Worm (Caenorhabditis elegans) whole organism, mixed stage, embryonic: ENCODE measurements around the gene hrg-10.

Experiments
- drap-1 ChIP-seq: fragments of 200-800 bp; sonication (Bioruptor generic); optimal IDR thresholded peaks from 3 replicates; lab custom pipeline; 2018; ENCODE audit warnings: mild to moderate bottlenecking, missing genetic modification characterization, missing compliant biosample characterization
- mls-2 ChIP-seq: sonication (generic microtip); optimal IDR thresholded peaks from 2 replicates; lab custom pipeline; 2016; ENCODE audit warnings: mild to moderate bottlenecking, missing genetic modification characterization, moderate library complexity, missing compliant biosample characterization
- nhr-12 ChIP-seq: fragments of 150-350 bp; optimal IDR thresholded peaks from 2 replicates; lab custom pipeline; 2014; ENCODE audit warnings: missing biosample characterization, missing genetic modification characterization
- nhr-237 ChIP-seq: fragments of 150-350 bp; optimal IDR thresholded peaks from 2 replicates; lab custom pipeline; 2014; ENCODE audit warnings: missing biosample characterization, missing genetic modification characterization
- nhr-28 ChIP-seq: fragments of 150-350 bp; optimal IDR thresholded peaks from 2 replicates; lab custom pipeline; 2014; ENCODE audit warnings: missing biosample characterization, missing genetic modification characterization
- tbx-8 ChIP-seq: fragments of 200-800 bp; sonication (Bioruptor generic); optimal IDR thresholded peaks from 2 replicates; lab custom pipeline; 2018; ENCODE audit warnings: mild to moderate bottlenecking, missing genetic modification characterization, moderate library complexity, missing compliant biosample characterization
- ztf-11 ChIP-seq: fragments of 150-350 bp; optimal IDR thresholded peaks from 2 replicates; lab custom pipeline; 2014; ENCODE audit warnings: missing biosample characterization, missing genetic modification characterization

DNA sequence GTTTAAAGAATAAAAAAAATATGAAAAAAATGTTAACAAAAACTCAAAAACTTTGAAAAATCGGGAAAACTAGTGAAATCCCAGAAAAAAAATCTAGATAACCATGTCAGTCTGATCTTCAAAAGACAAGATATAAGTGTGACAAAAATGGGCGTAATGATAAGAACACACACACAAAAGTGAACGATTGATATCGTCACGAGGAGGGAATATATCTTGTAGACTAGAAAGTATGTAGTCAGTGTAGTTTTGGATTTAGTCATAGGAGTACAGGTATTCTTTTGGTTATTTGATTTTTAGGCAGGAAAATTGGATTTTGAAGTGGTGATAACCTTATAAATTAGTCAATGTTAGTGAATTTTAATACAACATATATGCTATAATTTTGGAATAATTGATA lies 22.6 kb downstream of the hrg-10 start:
- no peak for TF ChIP-seq tbx-8 (GFP tag; lab: Kevin White, UChicago)
- no peak for TF ChIP-seq nhr-237 (tag; lab: Kevin White, UChicago)
- TF ChIP-seq drap-1 (GFP tag; lab: Kevin White, UChicago), result no peak
- TF ChIP-seq nhr-12, result no peak
- TF ChIP-seq ztf-11 (tag; lab: Kevin White, UChicago), result no peak
- TF ChIP-seq nhr-28, result no peak
- no peak for TF ChIP-seq mls-2 (tag; lab: Kevin White, UChicago)
